Worm (Caenorhabditis elegans): Measurements from ENCODE around the gene K08D8.4.

DNA sequence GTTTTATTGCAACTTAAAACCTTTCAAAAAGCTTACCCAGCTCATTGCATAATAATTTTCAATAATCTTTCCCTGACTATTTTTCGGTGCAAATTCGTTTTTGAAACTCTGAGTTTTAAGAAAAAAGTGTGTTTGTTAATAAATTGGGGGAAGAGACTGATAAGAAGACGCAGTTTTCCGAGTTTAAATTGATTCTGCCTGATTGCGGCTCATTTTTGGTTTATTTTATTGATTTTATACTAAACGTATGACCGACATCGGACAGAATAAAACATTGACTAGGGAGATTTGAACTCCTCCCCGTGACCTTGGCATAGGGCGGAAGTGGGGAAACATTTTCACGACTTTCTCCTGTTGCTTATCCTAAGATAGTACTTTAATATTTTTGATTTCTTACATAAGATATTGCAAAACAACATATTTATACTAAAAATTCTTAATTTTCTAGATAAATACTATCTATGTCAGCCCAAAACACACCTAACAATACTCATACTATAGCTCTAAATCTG is 13.4 kb downstream of the K08D8.4 start, which contains the start of gene K08D8.7:
- TF ChIP-seq nhr-12 (tag; optimal IDR thresholded peaks at IDR 0.05) (no peak), cnd-1 (tag; optimal IDR thresholded peaks at IDR 0.05) (no peak), lin-32 (GFP tag; optimal IDR thresholded peaks at IDR 0.05) (no peak), lsy-2 (tag; optimal IDR thresholded peaks at IDR 0.05) (no peak), hlh-1 (tag; optimal IDR thresholded peaks at IDR 0.05) (no peak), pha-4 (tag; optimal IDR thresholded peaks at IDR 0.05) (no peak), sptf-1 (tag; optimal IDR thresholded peaks at IDR 0.05) (no peak), nhr-76 (tag; optimal IDR thresholded peaks at IDR 0.05) (no peak), mep-1 (tag; optimal IDR thresholded peaks at IDR 0.05) (no peak), lin-13 (tag; optimal IDR thresholded peaks at IDR 0.05) (no peak), ham-2 (GFP tag; optimal IDR thresholded peaks at IDR 0.05) (no peak), ztf-11 (tag; optimal IDR thresholded peaks at IDR 0.05) (no peak), elt-3 (tag; optimal IDR thresholded peaks at IDR 0.05) (no peak), bed-3 (GFP tag; optimal IDR thresholded peaks at IDR 0.05) (no peak)

Measured in whole organism, mixed stage, embryonic.